Fruit fly (Drosophila melanogaster) whole organism: Measurements from ENCODE around the gene Msh6.

Experiments used
- Dll ChIP-seq: fragments of >200 bp; optimal IDR thresholded peaks from 2 replicates; lab custom pipeline; 2017
- pan ChIP-seq: fragments of >200 bp; optimal IDR thresholded peaks from 2 replicates; lab custom pipeline; 2017
- psq ChIP-seq: fragments of >200 bp; optimal IDR thresholded peaks from 2 replicates; lab custom pipeline; 2017

DNA sequence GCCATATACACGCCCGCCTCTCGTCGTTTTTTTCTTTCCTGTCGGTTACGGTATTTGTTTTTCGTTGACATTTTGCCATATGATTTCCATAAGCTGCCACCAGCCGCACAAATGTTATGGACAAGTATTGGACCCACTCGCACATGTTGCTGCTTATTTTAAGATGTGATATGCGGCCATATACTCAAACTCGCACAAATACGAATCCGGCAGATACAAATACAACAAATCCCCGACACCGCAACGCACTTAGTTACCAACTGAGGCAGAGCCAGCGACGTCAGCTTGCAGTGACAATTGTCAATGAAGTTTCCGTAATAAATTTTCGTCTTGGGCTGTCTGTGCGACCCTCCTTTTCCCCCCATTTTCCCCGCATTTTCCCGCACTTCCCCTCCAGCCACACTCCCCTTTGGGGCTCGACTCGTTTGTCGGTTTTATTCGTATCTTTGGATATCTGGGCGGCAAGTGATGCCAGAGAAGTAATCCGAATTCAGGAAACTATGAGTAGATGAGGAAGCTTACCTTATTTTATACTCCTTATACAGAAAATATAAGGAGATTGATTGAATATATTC, 18.4 kb upstream of the Msh6 start:
- TF ChIP-seq psq (lab: Kevin White, UChicago) (no peak), pan (lab: Kevin White, UChicago) (no peak), Dll (no peak)
